Fruit fly (Drosophila melanogaster): ENCODE data around the gene CG43249.

The CG43249 gene

DNA sequence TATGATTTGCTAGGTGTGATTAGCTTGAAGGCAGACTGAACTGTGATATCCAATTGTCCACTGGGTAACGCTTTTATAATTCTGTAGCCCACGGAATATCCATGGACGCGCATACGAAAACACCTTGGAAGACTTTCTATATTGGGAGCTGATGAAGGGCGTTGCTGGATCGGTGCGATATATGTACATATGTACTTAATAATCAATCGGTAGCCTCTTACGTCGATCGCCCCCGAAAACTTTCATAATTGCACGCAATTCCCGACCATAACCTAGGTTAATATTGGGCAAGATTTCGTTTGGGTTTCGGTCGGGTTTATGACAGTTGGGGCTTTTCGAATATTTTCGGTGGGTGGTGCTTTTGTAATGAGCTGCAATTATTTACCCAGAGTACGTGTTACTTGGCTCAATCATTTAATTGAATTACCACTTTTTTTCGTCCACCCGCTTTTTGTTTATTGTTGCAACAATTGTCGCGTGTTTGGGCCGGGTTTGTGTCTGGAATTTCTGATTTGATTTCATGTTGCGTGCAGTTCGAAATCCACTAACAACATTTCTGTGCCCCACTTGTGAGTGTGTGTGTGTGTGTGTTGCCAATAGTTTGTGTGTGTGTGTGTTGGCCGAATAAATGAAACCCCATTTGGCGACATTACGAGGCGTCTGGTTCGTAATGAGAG lies 22.1 kb upstream of the CG43249 start, which contains the start of gene CG13049:
CG13049 (minus strand) TSS at position 51 of the 677 bp plus-strand sequence.
- TF ChIP-seq noc (tag; optimal IDR thresholded peaks at IDR 0.05): no peak

DNA sequence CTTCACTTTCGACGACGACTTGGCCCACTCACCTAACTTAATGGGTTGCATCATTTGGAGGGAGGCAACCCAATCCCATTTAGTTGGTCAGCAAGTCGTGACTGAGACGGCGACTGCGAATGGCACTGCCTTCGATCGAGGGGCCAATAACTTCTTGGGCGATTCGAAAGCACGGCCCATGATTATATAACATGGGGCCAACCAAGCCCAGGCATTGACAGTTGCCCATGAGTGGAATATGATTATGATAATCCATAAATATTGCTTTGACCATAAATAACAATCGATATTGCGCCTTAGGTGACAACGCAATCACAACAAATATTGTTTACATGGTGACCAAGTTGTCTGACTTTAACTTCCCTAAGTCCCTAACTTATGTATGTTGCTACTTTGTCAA lies 20.3 kb upstream of the CG43249 start, which contains the start of gene CG13048:
CG13048 (minus strand) TSS at position 101 of the 400 bp plus-strand sequence.
- TF ChIP-seq noc (tag; optimal IDR thresholded peaks at IDR 0.05): no peak

DNA sequence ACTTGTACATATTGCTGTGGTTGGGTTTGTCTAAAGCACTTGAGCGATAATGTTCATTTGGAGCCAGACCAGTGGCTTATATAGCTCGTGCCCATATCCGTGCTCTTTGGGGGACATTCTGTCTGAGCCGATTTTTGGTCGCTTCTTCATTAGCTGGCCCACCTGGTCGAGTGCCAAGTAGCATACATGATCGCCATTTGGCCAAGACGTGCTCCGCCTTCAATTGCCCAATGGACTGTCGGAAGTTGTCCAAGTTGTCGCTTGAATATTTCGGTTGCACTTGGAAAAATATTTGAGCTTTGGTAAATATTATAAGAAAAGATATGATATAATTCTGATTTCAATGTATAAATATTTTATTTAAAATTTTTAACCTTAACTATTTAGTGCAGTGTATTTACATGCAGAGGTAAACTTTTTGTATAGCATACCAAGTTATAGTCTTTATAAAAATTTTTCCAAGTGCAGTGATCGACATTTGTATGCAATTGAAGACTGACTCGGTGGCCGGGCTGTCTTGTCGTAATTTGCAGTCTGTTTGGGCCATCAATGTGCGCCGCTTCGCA lies 18.7 kb upstream of the CG43249 start, which contains the start of gene CG13047:
CG13047 (minus strand) TSS at position 51 of the 566 bp plus-strand sequence.
- no peak for TF ChIP-seq noc (tag; optimal IDR thresholded peaks at IDR 0.05)

DNA sequence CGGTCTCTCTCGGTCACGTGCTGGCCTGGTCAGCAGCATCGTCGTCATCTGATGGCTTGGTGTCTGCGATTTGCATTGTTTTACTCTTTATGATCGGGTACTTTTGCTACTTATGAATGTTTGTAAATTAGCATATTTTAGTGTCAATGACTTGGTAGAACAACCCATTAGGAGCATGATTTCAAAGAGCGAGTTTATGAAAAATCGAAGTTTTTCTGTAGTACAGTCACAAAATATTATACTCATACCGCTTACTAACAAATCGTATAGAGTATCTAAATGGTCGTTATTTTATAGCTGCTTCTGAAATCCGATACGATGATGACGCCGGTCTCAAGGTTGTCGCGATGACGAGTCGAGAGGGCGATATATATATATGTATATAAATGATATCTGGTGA lies 17.8 kb upstream of the CG43249 start:
- no peak for TF ChIP-seq noc (tag; optimal IDR thresholded peaks at IDR 0.05)

DNA sequence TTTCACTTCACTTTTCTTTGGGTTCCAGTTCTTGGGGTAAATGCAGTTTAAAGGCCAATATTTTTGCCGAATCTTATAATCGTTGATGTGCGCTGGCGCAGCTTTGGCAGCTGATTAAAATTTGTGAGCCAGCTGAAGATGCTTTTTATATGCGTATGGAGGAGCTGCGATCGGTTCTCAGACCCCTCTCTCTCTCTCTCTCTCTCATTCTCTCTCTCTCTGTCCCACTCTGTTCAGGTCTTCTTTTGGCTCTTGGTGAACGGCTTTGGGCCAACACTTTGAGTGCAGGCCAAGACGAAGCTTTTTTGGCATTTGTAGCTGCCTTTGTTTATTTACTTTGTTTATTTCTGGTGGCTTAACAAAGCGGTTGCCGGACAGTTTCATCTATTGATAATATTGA lies 15.8 kb upstream of the CG43249 start, which contains the start of gene CG13046:
CG13046 (minus strand) TSS at position 101 of the 400 bp plus-strand sequence.
- no peak for TF ChIP-seq noc (tag; optimal IDR thresholded peaks at IDR 0.05)

dm6 chr3L:16289067-16289466 lies 15.0 kb upstream of the CG43249 start:
- no peak for TF ChIP-seq noc (tag; optimal IDR thresholded peaks at IDR 0.05)

DNA sequence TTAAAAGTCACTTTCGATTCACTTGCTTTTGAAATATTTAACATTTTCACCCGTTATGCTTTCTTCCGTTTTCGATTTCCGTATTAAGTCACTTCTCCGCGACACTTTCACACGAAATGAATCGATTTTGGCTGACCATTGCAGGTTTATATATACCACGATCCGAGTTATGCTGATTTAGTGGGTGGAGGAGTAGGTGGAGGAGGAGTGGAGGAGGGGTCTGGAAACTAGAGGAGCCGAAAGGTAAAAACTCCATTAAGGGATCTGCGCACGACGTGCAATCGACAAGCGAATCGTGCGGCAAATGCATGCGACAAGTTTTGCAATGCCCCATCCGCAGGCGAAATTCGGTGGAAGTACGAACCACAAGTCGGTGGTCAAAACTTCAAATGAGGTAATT lies 13.2 kb upstream of the CG43249 start, which contains the start of gene CG13045:
CG13045 (minus strand) TSS at position 101 of the 400 bp plus-strand sequence.
- no peak for TF ChIP-seq noc (tag; optimal IDR thresholded peaks at IDR 0.05)

DNA sequence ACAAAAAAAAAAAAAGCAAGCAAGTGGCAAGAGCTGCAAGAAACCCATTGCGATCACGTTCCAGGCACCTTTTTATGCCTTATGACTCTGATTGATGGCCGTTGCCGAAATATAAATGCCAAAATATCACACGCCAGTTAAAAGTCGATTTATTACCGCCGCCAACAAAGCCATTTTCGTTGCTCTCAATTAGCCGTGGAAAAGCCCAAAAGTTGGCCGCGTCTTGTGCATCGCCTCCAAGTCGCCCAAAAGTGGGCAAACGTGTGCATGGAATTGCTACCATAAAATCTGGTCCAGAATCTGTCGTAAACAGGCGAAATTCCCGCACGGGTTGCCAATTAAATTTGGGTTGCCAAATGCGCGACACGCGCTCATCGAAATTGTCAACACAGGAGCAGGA lies 12.4 kb upstream of the CG43249 start:
- TF ChIP-seq noc (tag; optimal IDR thresholded peaks at IDR 0.05): no peak

DNA sequence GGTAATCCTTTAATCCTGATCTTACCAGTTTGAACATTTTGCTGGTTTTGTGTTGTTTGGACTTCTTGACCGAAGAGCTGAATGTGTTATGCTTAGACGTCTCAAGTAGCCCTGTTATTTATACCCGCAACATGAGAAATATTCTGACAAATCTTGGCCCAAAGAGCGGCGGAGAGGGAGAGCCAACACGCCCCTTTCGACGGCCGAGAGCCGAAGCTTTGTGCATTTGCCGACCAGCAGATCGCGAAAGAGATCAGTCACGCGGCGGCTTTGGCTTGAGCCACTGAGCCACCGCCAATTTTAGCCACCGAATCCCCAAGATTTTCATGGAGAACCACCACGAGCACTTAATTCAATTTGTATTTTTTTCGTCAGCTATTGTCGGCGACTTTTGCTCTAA lies 8.6 kb upstream of the CG43249 start, which contains the start of gene CG4962:
CG4962 (minus strand) TSS at position 101 of the 400 bp plus-strand sequence.
- TF ChIP-seq noc (tag; optimal IDR thresholded peaks at IDR 0.05): no peak

dm6 chr3L:16301153-16301552 lies 2.9 kb upstream of the CG43249 start, which contains the start of gene CG4982:
TSS of gene CG4982 (plus strand) at chr3L:16301453.
- no peak for TF ChIP-seq noc (tag; optimal IDR thresholded peaks at IDR 0.05)

DNA sequence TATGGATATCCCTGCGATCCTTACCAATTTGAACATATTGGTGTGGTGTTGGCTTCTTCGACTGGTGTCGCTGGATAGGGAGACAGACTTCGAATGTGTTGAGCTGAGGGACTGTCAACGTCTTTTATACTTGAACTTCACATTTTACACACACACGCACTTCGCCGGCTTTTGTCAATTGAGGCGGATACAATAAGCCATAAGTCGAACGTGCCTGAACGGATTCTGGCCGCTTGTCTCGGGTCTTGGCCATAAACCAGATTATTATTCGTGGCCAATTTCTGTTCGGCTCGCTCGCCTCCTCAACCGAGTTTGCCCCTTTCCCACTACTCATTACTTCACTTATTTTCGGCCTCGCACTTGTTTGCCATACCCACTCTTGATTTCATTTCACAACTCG lies 1.0 kb upstream of the CG43249 start, which contains the start of gene CG13044:
CG13044 (minus strand) TSS at position 101 of the 400 bp plus-strand sequence.
- TF ChIP-seq noc (tag; optimal IDR thresholded peaks at IDR 0.05): no peak

- TF ChIP-seq noc (tag; optimal IDR thresholded peaks at IDR 0.05): no peak
Observed at dm6 chr3L:16305820-16306650, 2.0 kb downstream of the CG43249 start, which contains the start of the genes CG13043 and CG13063. TSS of gene CG13043 (minus strand) at chr3L:16305870. TSS of gene CG13063 (plus strand) at chr3L:16306600.

dm6 chr3L:16308380-16308779 lies 4.3 kb downstream of the CG43249 start, which contains the start of gene CG13042:
TSS of gene CG13042 (minus strand) at chr3L:16308480.
- no peak for TF ChIP-seq noc (tag; optimal IDR thresholded peaks at IDR 0.05)

dm6 chr3L:16309972-16310371 lies 5.9 kb downstream of the CG43249 start:
- TF ChIP-seq noc (tag; optimal IDR thresholded peaks at IDR 0.05): peak; percentile 61

DNA sequence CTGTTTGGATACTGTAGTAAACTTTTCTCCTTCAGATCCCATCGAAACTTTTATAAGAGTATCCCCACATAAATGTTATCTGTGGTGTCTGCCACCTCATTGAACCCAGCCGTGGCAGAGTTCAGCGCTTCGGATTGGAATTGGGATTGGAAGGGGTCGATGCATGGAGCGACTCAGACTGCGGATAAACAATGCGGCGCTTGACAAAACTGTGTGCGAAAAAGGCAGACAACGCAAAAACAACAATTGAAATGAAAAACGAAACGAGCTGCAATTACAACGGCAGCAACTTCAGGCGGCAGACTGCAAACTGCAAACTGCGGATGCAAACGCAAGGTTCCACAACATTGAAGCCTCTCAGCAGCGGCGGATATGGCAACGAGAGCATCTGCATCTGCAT lies 9.9 kb downstream of the CG43249 start, which contains the start of gene CG13062:
CG13062 (plus strand) TSS at position 301 of the 400 bp plus-strand sequence.
- TF ChIP-seq noc (tag; optimal IDR thresholded peaks at IDR 0.05): no peak

DNA sequence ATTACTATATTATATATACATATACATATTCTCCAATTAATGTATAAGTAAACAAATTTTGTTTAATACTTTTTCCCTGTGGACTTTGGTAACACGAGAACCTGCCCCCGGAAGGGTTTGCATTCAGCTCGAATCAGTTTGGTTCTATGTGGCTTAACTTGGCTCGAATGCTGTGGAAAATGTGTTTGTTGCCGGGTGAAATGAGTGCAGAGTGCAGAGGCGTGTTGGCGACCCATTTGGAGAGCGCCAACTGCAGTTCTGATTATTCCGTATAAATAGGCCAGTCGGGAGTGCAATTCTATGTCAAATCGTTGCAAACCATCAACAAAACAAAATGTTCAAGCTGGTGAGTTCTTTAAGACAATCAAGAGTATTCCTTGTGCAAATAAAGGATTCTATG lies 13.6 kb downstream of the CG43249 start, which contains the start of gene Nplp3:
Nplp3 (plus strand) TSS at position 301 of the 400 bp plus-strand sequence.
- TF ChIP-seq noc (tag; optimal IDR thresholded peaks at IDR 0.05): no peak
